Fruit fly (Drosophila melanogaster) whole organism: ENCODE measurements around the gene CG34404.
A peak's percentile ranks its signal among the peaks of the same experiment; 100 is the strongest.

Experiments
- CG8478 ChIP-seq: fragments of >200 bp; optimal IDR thresholded peaks from 2 replicates; lab custom pipeline; 2018; ENCODE audit warnings: inconsistent platforms
- Dll ChIP-seq: fragments of >200 bp; optimal IDR thresholded peaks from 2 replicates; lab custom pipeline; 2017
- EcR ChIP-seq, 2 experiments: fragments of >200 bp; optimal IDR thresholded peaks; 2 replicates each; lab custom pipeline; 2017; ENCODE audit warnings: missing biosample characterization in 2 of 2, missing genetic modification characterization in 2 of 2, missing genetic modification reagents in 2 of 2
- pan ChIP-seq: fragments of >200 bp; optimal IDR thresholded peaks from 2 replicates; lab custom pipeline; 2017
- psq ChIP-seq: fragments of >200 bp; optimal IDR thresholded peaks from 2 replicates; lab custom pipeline; 2017
- usp ChIP-seq: fragments of >200 bp; optimal IDR thresholded peaks from 2 replicates; lab custom pipeline; 2017; ENCODE audit warnings: missing biosample characterization, missing genetic modification characterization, mixed read lengths

The CG34404 gene

DNA sequence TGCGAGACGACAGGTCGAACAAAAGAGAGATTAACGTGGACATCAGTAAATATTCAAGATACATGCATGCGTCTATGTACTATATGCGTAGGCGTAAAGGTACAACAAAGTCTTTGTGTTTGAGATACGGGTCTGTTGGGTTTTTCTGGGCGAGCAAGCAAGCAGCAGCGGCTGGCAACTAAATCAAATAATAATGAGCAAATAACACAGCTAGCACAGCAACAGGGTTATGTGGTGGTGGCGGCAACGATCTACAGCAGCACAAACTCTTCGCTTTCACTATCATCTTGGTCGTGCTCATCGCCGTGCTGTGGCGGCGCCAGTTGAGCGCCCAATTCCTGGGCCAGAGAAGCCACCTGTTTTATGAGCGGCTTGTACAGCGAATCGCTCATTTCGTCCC lies 13.4 kb downstream of the CG34404 start:
- TF ChIP-seq usp (GFP tag; lab: Kevin White, UChicago), result no peak
- TF ChIP-seq psq (lab: Kevin White, UChicago), result no peak
- no peak for TF ChIP-seq pan (lab: Kevin White, UChicago)
- TF ChIP-seq CG8478 (lab: Kevin White, UChicago), result no peak
- no peak for TF ChIP-seq Dll
- TF ChIP-seq EcR (GFP tag; optimal IDR thresholded peaks at IDR 0.05; lab: Kevin White, UChicago), result no peak

dm6 chr3R:15350993-15351426 lies 16.5 kb downstream of the CG34404 start, which contains the start of the genes Trs33 and Tmtc4:
Gene Trs33 (minus strand): TSS chr3R:15350995.
Gene Tmtc4 (plus strand): TSS chr3R:15351225.
- TF ChIP-seq EcR (GFP tag; optimal IDR thresholded peaks at IDR 0.05; lab: Kevin White, UChicago) (no peak), Dll (no peak), psq (lab: Kevin White, UChicago) (no peak), usp (GFP tag; lab: Kevin White, UChicago) (no peak), pan (lab: Kevin White, UChicago) (no peak)

dm6 chr3R:15347822-15348221 lies 19.6 kb downstream of the CG34404 start, which contains the start of the genes CG42726 and CG42727:
Gene CG42726 (plus strand): TSS chr3R:15348048.
Gene CG42727 (plus strand): TSS chr3R:15348048.
- no peak for TF ChIP-seq usp (GFP tag; lab: Kevin White, UChicago)

DNA sequence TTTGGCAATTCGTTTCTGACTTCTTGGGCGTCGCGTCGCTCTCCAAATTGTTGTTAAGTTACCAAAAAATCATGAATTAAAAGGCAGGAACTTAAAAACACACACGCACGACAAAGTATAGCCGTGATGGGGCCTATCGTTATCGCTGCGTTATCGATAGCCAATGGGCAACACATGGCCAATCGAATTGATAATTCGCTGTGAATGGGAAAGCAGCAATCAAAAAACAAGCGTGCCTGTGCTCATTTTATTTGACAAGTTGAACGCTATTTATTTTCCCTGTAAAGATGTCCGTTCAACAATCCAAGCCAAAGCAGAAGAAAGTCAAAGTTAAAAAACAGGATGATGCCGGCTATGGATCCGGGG lies 21.5 kb downstream of the CG34404 start, which contains the start of the genes Surf4 and CG31301:
Gene Surf4, minus strand, starts transcription at position 159 of the 366 bp plus-strand sequence.
Gene CG31301, plus strand, starts transcription at position 188 of the 366 bp plus-strand sequence.
- TF ChIP-seq usp (GFP tag; lab: Kevin White, UChicago) (no peak), pan (lab: Kevin White, UChicago) (no peak), EcR (GFP tag; optimal IDR thresholded peaks at IDR 0.05; lab: Kevin White, UChicago) (no peak), Dll (no peak), CG8478 (lab: Kevin White, UChicago) (no peak), psq (lab: Kevin White, UChicago) (no peak)

DNA sequence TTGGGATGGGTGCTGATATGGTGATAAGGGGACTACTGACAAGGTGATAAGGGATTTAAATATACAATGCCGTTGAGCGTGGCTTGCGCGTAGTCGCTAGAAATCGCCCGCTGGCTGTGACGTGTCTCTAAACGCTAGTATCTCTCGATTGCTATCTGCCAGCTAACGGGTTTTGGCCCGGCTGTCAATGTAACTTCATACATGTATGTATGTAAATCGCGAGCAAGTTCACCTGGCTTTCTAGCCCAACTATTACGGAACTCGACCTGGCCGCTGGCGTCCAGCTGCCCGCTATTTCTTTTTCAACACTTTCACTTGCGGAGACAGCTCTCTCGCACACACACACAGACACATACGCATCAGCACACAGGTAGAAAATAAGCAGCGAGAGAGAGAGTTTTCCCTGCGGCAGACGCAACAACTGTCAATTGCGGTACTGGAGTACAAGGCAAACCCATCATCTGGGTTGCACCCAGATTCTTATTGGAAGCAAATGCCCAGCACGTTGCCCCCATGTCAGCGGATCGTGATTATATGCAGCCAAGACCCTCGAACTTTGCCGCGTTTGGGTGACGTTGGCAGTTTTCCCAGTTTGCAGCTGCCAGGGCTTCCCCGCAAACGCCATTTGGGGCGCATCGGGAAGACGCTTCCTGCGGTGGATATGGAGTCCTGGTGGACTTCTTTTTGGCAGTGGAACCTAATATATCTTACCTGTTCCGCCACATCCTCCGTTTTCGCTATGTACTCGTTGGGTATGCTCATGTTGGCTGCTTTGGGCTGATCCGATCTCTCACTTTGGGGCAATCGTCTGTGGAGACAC lies 22.1 kb downstream of the CG34404 start:
- TF ChIP-seq usp (GFP tag; lab: Kevin White, UChicago), result no peak

- TF ChIP-seq pan (lab: Kevin White, UChicago) (peak; percentile 96), Dll (no peak)
Observed at dm6 chr3R:15342926-15343685, 24.4 kb downstream of the CG34404 start, which contains the start of gene Nagk. Gene Nagk (minus strand): TSS chr3R:15343256.

- no peak for TF ChIP-seq psq (lab: Kevin White, UChicago)
- TF ChIP-seq EcR (GFP tag; optimal IDR thresholded peaks at IDR 0.05; lab: Kevin White, UChicago), result no peak
- no peak for TF ChIP-seq usp (GFP tag; lab: Kevin White, UChicago)
- TF ChIP-seq Dll, result no peak
- no peak for TF ChIP-seq pan (lab: Kevin White, UChicago)
- TF ChIP-seq CG8478 (lab: Kevin White, UChicago), result no peak
Observed at dm6 chr3R:15342432-15342925, 25.0 kb downstream of the CG34404 start.

dm6 chr3R:15340052-15340732 lies 27.3 kb downstream of the CG34404 start, which contains the start of gene SerRS-m:
Gene SerRS-m (plus strand): TSS chr3R:15340667.
- TF ChIP-seq usp (GFP tag; lab: Kevin White, UChicago) (no peak), EcR (GFP tag; optimal IDR thresholded peaks at IDR 0.05; lab: Kevin White, UChicago) (no peak), Dll (no peak), psq (lab: Kevin White, UChicago) (no peak), CG8478 (lab: Kevin White, UChicago) (no peak), pan (lab: Kevin White, UChicago) (no peak)

DNA sequence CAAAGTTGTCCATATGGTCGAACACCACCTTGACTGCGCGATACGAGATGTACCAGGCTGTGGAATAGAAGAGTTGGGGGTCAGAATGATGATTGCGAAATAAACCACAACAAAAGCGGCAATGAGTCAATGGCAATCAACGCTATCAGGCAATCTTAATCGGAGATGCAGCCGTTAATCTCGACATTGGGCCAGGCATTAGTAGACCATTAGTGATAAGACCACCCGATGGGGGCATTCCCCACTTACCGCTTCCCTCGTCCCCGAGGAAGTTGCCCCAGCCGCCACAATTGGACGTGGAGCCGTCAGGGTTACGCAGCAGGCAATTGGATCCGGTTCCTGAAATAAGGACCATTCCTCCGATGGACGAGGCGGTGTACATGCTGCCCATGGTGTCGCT lies 28.4 kb downstream of the CG34404 start:
- TF ChIP-seq EcR (GFP tag; optimal IDR thresholded peaks at IDR 0.05; lab: Kevin White, UChicago) (no peak), usp (GFP tag; lab: Kevin White, UChicago) (no peak), CG8478 (lab: Kevin White, UChicago) (no peak), Dll (no peak), psq (lab: Kevin White, UChicago) (no peak), pan (lab: Kevin White, UChicago) (no peak)

dm6 chr3R:15332994-15333393 lies 34.5 kb downstream of the CG34404 start, which contains the start of the genes Fkbp39 and Cyfip:
Gene Fkbp39 (minus strand): TSS chr3R:15333133.
Gene Cyfip (plus strand): TSS chr3R:15333266.
- TF ChIP-seq psq (lab: Kevin White, UChicago) (no peak), EcR (GFP tag; optimal IDR thresholded peaks at IDR 0.05; lab: Kevin White, UChicago) (no peak), Dll (no peak), CG8478 (lab: Kevin White, UChicago) (no peak), pan (lab: Kevin White, UChicago) (no peak), usp (GFP tag; lab: Kevin White, UChicago) (no peak)

- TF ChIP-seq CG8478 (lab: Kevin White, UChicago) (no peak), psq (lab: Kevin White, UChicago) (no peak), usp (GFP tag; lab: Kevin White, UChicago) (no peak), pan (lab: Kevin White, UChicago) (no peak), EcR (GFP tag; optimal IDR thresholded peaks at IDR 0.05; lab: Kevin White, UChicago) (no peak), Dll (no peak)
Observed at dm6 chr3R:15330472-15330871, 37.0 kb downstream of the CG34404 start, which contains the start of gene mRpL9. Gene mRpL9 (plus strand): TSS chr3R:15330738.
